Fruit fly (Drosophila melanogaster) whole organism, embryonic: ENCODE measurements around the gene RpS30.

ENCODE experiments used
- Bteb2 ChIP-seq: fragments of 200-800 bp; sonication (Bioruptor generic); optimal IDR thresholded peaks from 2 replicates; lab custom pipeline; 2016; ENCODE audit warnings: missing biosample characterization, missing genetic modification characterization
- CG10209 ChIP-seq: fragments of 200-800 bp; sonication (Bioruptor generic); optimal IDR thresholded peaks from 3 replicates; lab custom pipeline; 2017; ENCODE audit warnings: missing biosample characterization, mild to moderate bottlenecking, missing genetic modification characterization, missing genetic modification reagents
- CG10274 ChIP-seq: fragments of 200-800 bp; sonication (Bioruptor generic); optimal IDR thresholded peaks from 3 replicates; lab custom pipeline; 2017; ENCODE audit warnings: missing biosample characterization, mild to moderate bottlenecking, missing genetic modification characterization
- CG11456 ChIP-seq: fragments of 200-800 bp; sonication (Bioruptor generic); IDR thresholded peaks from 3 replicates; pipeline ENCODE4 v1.3.6; 2022; ENCODE audit warnings: missing biosample characterization, missing genetic modification characterization
- CG11723 ChIP-seq: fragments of 200-800 bp; sonication (Bioruptor generic); optimal IDR thresholded peaks from 2 replicates; lab custom pipeline; 2017; ENCODE audit warnings: missing biosample characterization, mild to moderate bottlenecking, missing genetic modification characterization
- CG12104 ChIP-seq: fragments of 200-800 bp; sonication (Bioruptor generic); optimal IDR thresholded peaks from 3 replicates; lab custom pipeline; 2016; ENCODE audit warnings: missing biosample characterization, missing genetic modification characterization
- CG12236 ChIP-seq: fragments of 200-800 bp; sonication (Bioruptor generic); optimal IDR thresholded peaks from 2 replicates; lab custom pipeline; 2016; ENCODE audit warnings: missing biosample characterization, missing genetic modification characterization
- CG12769 ChIP-seq: fragments of 200-800 bp; sonication (Bioruptor generic); optimal IDR thresholded peaks from 2 replicates; lab custom pipeline; 2019; ENCODE audit warnings: missing biosample characterization, mild to moderate bottlenecking, missing genetic modification characterization, moderate library complexity
- CG13296 ChIP-seq: fragments of 200-800 bp; sonication (Bioruptor generic); optimal IDR thresholded peaks from 3 replicates; lab custom pipeline; 2018; ENCODE audit warnings: missing biosample characterization, mild to moderate bottlenecking, missing genetic modification characterization
- CG15514 ChIP-seq: fragments of 200-800 bp; sonication (Bioruptor generic); optimal IDR thresholded peaks from 3 replicates; lab custom pipeline; 2017; ENCODE audit warnings: missing biosample characterization, missing genetic modification characterization, mild to moderate bottlenecking, moderate library complexity, missing genetic modification reagents
- CG18476 ChIP-seq: fragments of 200-800 bp; sonication (Bioruptor generic); optimal IDR thresholded peaks from 2 replicates; lab custom pipeline; 2016; ENCODE audit warnings: missing biosample characterization, mild to moderate bottlenecking, missing genetic modification characterization
- CG18599 ChIP-seq: fragments of 200-800 bp; sonication (Bioruptor generic); optimal IDR thresholded peaks from 3 replicates; lab custom pipeline; 2017; ENCODE audit warnings: missing biosample characterization, missing genetic modification characterization, mild to moderate bottlenecking, moderate library complexity, missing genetic modification reagents
- CG18619 ChIP-seq: fragments of 200-800 bp; sonication (Bioruptor generic); optimal IDR thresholded peaks from 3 replicates; lab custom pipeline; 2017; ENCODE audit warnings: missing biosample characterization, mild to moderate bottlenecking, missing genetic modification characterization
- CG2120 ChIP-seq: fragments of 200-800 bp; sonication (Bioruptor generic); optimal IDR thresholded peaks from 3 replicates; lab custom pipeline; 2016; ENCODE audit warnings: missing biosample characterization, missing genetic modification characterization
- CG2202 ChIP-seq: fragments of 200-800 bp; sonication (Bioruptor generic); optimal IDR thresholded peaks from 2 replicates; lab custom pipeline; 2018; ENCODE audit warnings: missing biosample characterization, mild to moderate bottlenecking, missing genetic modification characterization
- CG2678 ChIP-seq: fragments of 200-800 bp; sonication (Bioruptor generic); optimal IDR thresholded peaks from 3 replicates; lab custom pipeline; 2019; ENCODE audit warnings: missing biosample characterization, mild to moderate bottlenecking, missing genetic modification characterization, moderate library complexity
- CG6765 ChIP-seq: fragments of 200-800 bp; sonication (Bioruptor generic); optimal IDR thresholded peaks from 3 replicates; lab custom pipeline; 2017; ENCODE audit warnings: missing biosample characterization, mild to moderate bottlenecking, missing genetic modification characterization
- CG6813 ChIP-seq: fragments of 200-800 bp; sonication (Bioruptor generic); optimal IDR thresholded peaks from 2 replicates; lab custom pipeline; 2017; ENCODE audit warnings: missing biosample characterization, missing genetic modification characterization, mild to moderate bottlenecking, moderate library complexity, missing genetic modification reagents
- CG7372 ChIP-seq: fragments of 200-800 bp; sonication (Bioruptor generic); IDR thresholded peaks from 2 replicates; pipeline ENCODE4 v1.3.6; 2022; ENCODE audit warnings: missing biosample characterization, missing genetic modification characterization
- CG7556 ChIP-seq: fragments of 200-800 bp; sonication (Bioruptor generic); optimal IDR thresholded peaks from 2 replicates; lab custom pipeline; 2017; ENCODE audit warnings: missing biosample characterization, mild to moderate bottlenecking, missing genetic modification characterization
- CG8281 ChIP-seq: fragments of 200-800 bp; sonication (Bioruptor generic); optimal IDR thresholded peaks from 2 replicates; lab custom pipeline; 2018; ENCODE audit warnings: missing biosample characterization, mild to moderate bottlenecking, missing genetic modification characterization, moderate library complexity
- CG8388 ChIP-seq: fragments of 200-800 bp; sonication (Bioruptor generic); optimal IDR thresholded peaks from 2 replicates; lab custom pipeline; 2019; ENCODE audit warnings: missing biosample characterization, mild to moderate bottlenecking, missing genetic modification characterization, moderate library complexity
- CG8765 ChIP-seq: fragments of 200-800 bp; sonication (Bioruptor generic); IDR thresholded peaks from 2 replicates; pipeline ENCODE4 v1.3.6; 2022; ENCODE audit warnings: missing biosample characterization, missing genetic modification characterization
- Dek ChIP-seq: fragments of 200-800 bp; sonication (Bioruptor generic); optimal IDR thresholded peaks from 3 replicates; lab custom pipeline; 2019; ENCODE audit warnings: missing biosample characterization, mild to moderate bottlenecking, missing genetic modification characterization, moderate library complexity
- Eip74EF ChIP-seq, 2 experiments: fragments of 200-800 bp in 1 of 2; fragments of >200 bp in 1 of 2; sonication (Bioruptor generic) in 1 of 2; optimal IDR thresholded peaks; 2 replicates each; lab custom pipeline; 2017 to 2019; ENCODE audit warnings: missing biosample characterization in 2 of 2, missing genetic modification characterization in 2 of 2, mild to moderate bottlenecking in 1 of 2, moderate library complexity in 1 of 2
- Fer3 ChIP-seq: fragments of 200-800 bp; sonication (Bioruptor generic); optimal IDR thresholded peaks from 2 replicates; lab custom pipeline; 2018; ENCODE audit warnings: missing biosample characterization, mild to moderate bottlenecking, missing genetic modification characterization, moderate library complexity
- Meics ChIP-seq: fragments of 200-800 bp; sonication (Bioruptor generic); optimal IDR thresholded peaks from 2 replicates; lab custom pipeline; 2017; ENCODE audit warnings: missing biosample characterization, mild to moderate bottlenecking, missing genetic modification characterization
- NC2β ChIP-seq: fragments of 200-800 bp; sonication (Bioruptor generic); optimal IDR thresholded peaks from 2 replicates; lab custom pipeline; 2016; ENCODE audit warnings: missing biosample characterization, missing genetic modification characterization
- Taf1 ChIP-seq: fragments of 200-800 bp; sonication (Bioruptor generic); IDR thresholded peaks from 2 replicates; pipeline ENCODE4 v1.3.6; 2022; ENCODE audit warnings: missing biosample characterization, missing genetic modification characterization
- Xrp1 ChIP-seq: fragments of 200-800 bp; sonication (Bioruptor generic); IDR thresholded peaks from 2 replicates; pipeline ENCODE4 v1.3.6; 2022; ENCODE audit warnings: missing biosample characterization, missing genetic modification characterization
- YL-1 ChIP-seq: fragments of 200-800 bp; sonication (Bioruptor generic); optimal IDR thresholded peaks from 3 replicates; lab custom pipeline; 2017; ENCODE audit warnings: missing biosample characterization, mild to moderate bottlenecking, missing genetic modification characterization
- al ChIP-seq: fragments of 200-800 bp; sonication (Bioruptor generic); IDR thresholded peaks from 2 replicates; pipeline ENCODE4 v1.3.6; 2022; ENCODE audit warnings: missing biosample characterization, missing genetic modification characterization
- ara ChIP-seq: fragments of 200-800 bp; sonication (Bioruptor generic); IDR thresholded peaks from 2 replicates; pipeline ENCODE4 v1.3.6; 2022; ENCODE audit warnings: missing biosample characterization, missing genetic modification characterization
- ci ChIP-seq: fragments of 200-800 bp; sonication (Bioruptor generic); IDR thresholded peaks from 3 replicates; pipeline ENCODE4 v1.3.6; 2022; ENCODE audit warnings: missing biosample characterization, missing genetic modification characterization
- dpn ChIP-seq, 2 experiments: fragments of 200-800 bp; sonication (Bioruptor generic); optimal IDR thresholded peaks; 3 replicates each; lab custom pipeline; 2016; ENCODE audit warnings: missing biosample characterization in 2 of 2, missing genetic modification characterization in 2 of 2
- emc ChIP-seq: fragments of 200-800 bp; sonication (Bioruptor generic); optimal IDR thresholded peaks from 2 replicates; lab custom pipeline; 2016; ENCODE audit warnings: missing biosample characterization, missing genetic modification characterization
- fd3F ChIP-seq: fragments of 200-800 bp; sonication (Bioruptor generic); optimal IDR thresholded peaks from 2 replicates; lab custom pipeline; 2018; ENCODE audit warnings: missing biosample characterization, mild to moderate bottlenecking, missing genetic modification characterization, moderate library complexity
- fd64A ChIP-seq: fragments of 200-800 bp; sonication (Bioruptor generic); optimal IDR thresholded peaks from 3 replicates; lab custom pipeline; 2018; ENCODE audit warnings: missing biosample characterization, mild to moderate bottlenecking, missing genetic modification characterization
- fru ChIP-seq: fragments of >200 bp; optimal IDR thresholded peaks from 2 replicates; lab custom pipeline; 2017
- ftz-f1 ChIP-seq: fragments of 200-800 bp; sonication (Bioruptor generic); optimal IDR thresholded peaks from 2 replicates; lab custom pipeline; 2016; ENCODE audit warnings: missing biosample characterization, missing genetic modification characterization
- grau ChIP-seq: fragments of 200-800 bp; optimal IDR thresholded peaks from 3 replicates; lab custom pipeline; 2019; ENCODE audit warnings: missing biosample characterization, mild to moderate bottlenecking, missing genetic modification characterization, moderate library complexity
- her ChIP-seq: fragments of 200-800 bp; sonication (Bioruptor generic); optimal IDR thresholded peaks from 2 replicates; lab custom pipeline; 2016; ENCODE audit warnings: missing biosample characterization, missing genetic modification characterization
- insv ChIP-seq, 2 experiments: fragments of 200-800 bp; sonication (Bioruptor generic); optimal IDR thresholded peaks; 3 replicates each; lab custom pipeline; 2016 to 2018; ENCODE audit warnings: missing biosample characterization in 2 of 2, missing genetic modification characterization in 2 of 2
- kah ChIP-seq: fragments of 200-800 bp; sonication (Bioruptor generic); optimal IDR thresholded peaks from 2 replicates; lab custom pipeline; 2018; ENCODE audit warnings: missing biosample characterization, mild to moderate bottlenecking, missing genetic modification characterization
- lov ChIP-seq, 2 experiments: fragments of 200-800 bp in 1 of 2; fragments of >200 bp in 1 of 2; sonication (Bioruptor generic) in 1 of 2; IDR thresholded peaks in 1 of 2; optimal IDR thresholded peaks in 1 of 2; 2 replicates in 1 of 2; 3 replicates in 1 of 2; pipeline versions ENCODE4 v1.3.6 to Lab custom; 2017 to 2022; ENCODE audit warnings: missing biosample characterization in 1 of 2, missing genetic modification characterization in 1 of 2
- nau ChIP-seq: fragments of 200-800 bp; sonication (Bioruptor generic); optimal IDR thresholded peaks from 3 replicates; lab custom pipeline; 2017; ENCODE audit warnings: missing biosample characterization, mild to moderate bottlenecking, missing genetic modification characterization, missing genetic modification reagents
- pb ChIP-seq: fragments of 200-800 bp; sonication (Bioruptor generic); optimal IDR thresholded peaks from 3 replicates; lab custom pipeline; 2016; ENCODE audit warnings: missing biosample characterization, missing genetic modification characterization
- salm ChIP-seq: fragments of 200-800 bp; sonication (Bioruptor generic); optimal IDR thresholded peaks from 2 replicates; lab custom pipeline; 2018; ENCODE audit warnings: missing biosample characterization, mild to moderate bottlenecking, missing genetic modification characterization
- sima ChIP-seq: fragments of 200-800 bp; sonication (Bioruptor generic); optimal IDR thresholded peaks from 2 replicates; lab custom pipeline; 2016; ENCODE audit warnings: missing biosample characterization, missing genetic modification characterization
- sob ChIP-seq: fragments of 200-800 bp; sonication (Bioruptor generic); IDR thresholded peaks from 2 replicates; pipeline ENCODE4 v1.3.6; 2022; ENCODE audit warnings: missing biosample characterization, missing genetic modification characterization

Gene RpS30

DNA sequence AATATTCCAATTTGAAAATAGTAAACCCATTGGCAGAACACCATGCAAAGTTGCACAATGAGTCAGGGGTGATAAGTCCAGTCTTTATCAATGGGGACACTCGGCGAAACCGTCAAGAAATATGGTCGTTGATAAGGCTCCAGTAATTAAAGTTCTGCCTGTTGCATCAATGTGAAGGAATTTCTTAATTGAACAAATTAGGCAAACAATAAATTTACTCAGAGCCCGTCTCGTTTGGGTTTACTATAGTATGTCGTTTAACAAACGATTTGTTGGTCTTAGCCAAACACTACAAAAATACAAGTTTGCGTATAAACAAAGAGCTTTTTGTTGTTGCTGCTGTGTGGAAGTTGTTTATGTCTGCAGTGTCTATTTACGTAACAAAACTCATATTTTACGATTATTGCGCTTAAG is 15.5 kb upstream of the RpS30 start:
- TF ChIP-seq ci (GFP tag; lab: Robert Waterston, UW) (peak; percentile 58; the same call in 2 of the 3 replicates), lov (optimal IDR thresholded peaks at IDR 0.05; lab: Kevin White, UChicago) (no peak), lov (GFP tag; IDR thresholded peaks at IDR 0.05; lab: Robert Waterston, UW) (no peak), Dek (tag; lab: Kevin White, UChicago) (peak; percentile 45), ara (peak; percentile 17; the same call in 1 of the 2 replicates), her (peak; percentile 46), CG11456 (GFP tag; lab: Robert Waterston, UW) (0 out of 3 replicates have a peak, but pooled peaks have one; percentile 67), sob (GFP tag; lab: Robert Waterston, UW) (no peak), CG12769 (tag; lab: Kevin White, UChicago) (peak; percentile 83), emc (GFP tag; lab: Kevin White, UChicago) (peak; percentile 9), CG18619 (peak; percentile 55), sima (GFP tag; lab: Kevin White, UChicago) (no peak), CG6765 (GFP tag; lab: Kevin White, UChicago) (peak; percentile 52), Bteb2 (GFP tag; lab: Kevin White, UChicago) (peak; percentile 3), NC2β (GFP tag; lab: Kevin White, UChicago) (no peak), CG18476 (peak; percentile 4), CG6813 (GFP tag; lab: Kevin White, UChicago) (peak; percentile 36), Eip74EF (GFP tag; optimal IDR thresholded peaks at IDR 0.05; lab: Kevin White, UChicago) (peak in 1 of 2 experiments; percentile 1), CG7556 (peak; percentile 35), salm (tag; lab: Kevin White, UChicago) (peak; percentile 46), CG7372 (GFP tag; lab: Robert Waterston, UW) (no peak), Meics (GFP tag; lab: Kevin White, UChicago) (peak; percentile 66), CG10274 (GFP tag; lab: Kevin White, UChicago) (no peak), CG10209 (GFP tag; lab: Kevin White, UChicago) (peak; percentile 56), al (GFP tag; lab: Robert Waterston, UW) (no peak), fd64A (GFP tag; lab: Kevin White, UChicago) (peak; percentile 29), grau (tag; lab: Kevin White, UChicago) (peak; percentile 26), CG11723 (GFP tag; lab: Kevin White, UChicago) (peak; percentile 39), CG13296 (GFP tag; lab: Kevin White, UChicago) (peak; percentile 73), CG8281 (tag; lab: Kevin White, UChicago) (peak; percentile 36), insv (GFP tag; optimal IDR thresholded peaks at IDR 0.05; lab: Kevin White, UChicago) (no peak), CG2678 (tag; lab: Kevin White, UChicago) (peak; percentile 66), Taf1 (GFP tag; lab: Robert Waterston, UW) (no peak), ftz-f1 (GFP tag; lab: Kevin White, UChicago) (no peak), fru (lab: Kevin White, UChicago) (no peak), CG15514 (GFP tag; lab: Kevin White, UChicago) (peak; percentile 60), kah (GFP tag; lab: Kevin White, UChicago) (peak; percentile 21), CG8388 (GFP tag; lab: Kevin White, UChicago) (no peak), fd3F (peak; percentile 87), pb (no peak), Xrp1 (GFP tag; lab: Robert Waterston, UW) (peak; percentile 47; the same call in 1 of the 2 replicates), CG18599 (GFP tag; lab: Kevin White, UChicago) (peak; percentile 40), YL-1 (GFP tag; lab: Kevin White, UChicago) (no peak), CG2120 (GFP tag; lab: Kevin White, UChicago) (peak; percentile 32), CG12236 (peak; percentile 6), CG8765 (GFP tag; lab: Robert Waterston, UW) (no peak), dpn (GFP tag; optimal IDR thresholded peaks at IDR 0.05; lab: Kevin White, UChicago) (peak in 1 of 2 experiments; percentile 23), CG12104 (GFP tag; lab: Kevin White, UChicago) (peak; percentile 19), Fer3 (tag; lab: Kevin White, UChicago) (peak; percentile 58), CG2202 (tag; lab: Kevin White, UChicago) (peak; percentile 14), nau (GFP tag; lab: Kevin White, UChicago) (peak; percentile 78)
